Worm (Caenorhabditis elegans): ENCODE measurements around the gene T19H5.6.
A peak's percentile ranks its signal among the peaks of the same experiment; 100 is the strongest.

T19H5.6 gene

ce11 chrII:9493242-9494058 lies 23.4 kb upstream of the T19H5.6 start:
- TF ChIP-seq hnd-1 (tag; optimal IDR thresholded peaks at IDR 0.05) (no peak), B0310.2 (tag; optimal IDR thresholded peaks at IDR 0.05) (no peak), aly-1 (tag; optimal IDR thresholded peaks at IDR 0.05) (no peak), scrt-1 (GFP tag; IDR thresholded peaks at IDR 0.05) (no peak), ama-1 (optimal IDR thresholded peaks at IDR 0.05) (no peak), F13C5.2 (tag; optimal IDR thresholded peaks at IDR 0.05) (no peak), ceh-36 (tag; optimal IDR thresholded peaks at IDR 0.05) (no peak), sea-1 (GFP tag; conservative IDR thresholded peaks at IDR 0.05) (no peak), flt-1 (GFP tag; IDR thresholded peaks at IDR 0.05) (no peak), hmbx-1 (tag; optimal IDR thresholded peaks at IDR 0.05) (no peak), ceh-13 (GFP tag; optimal IDR thresholded peaks at IDR 0.05) (no peak), tra-4 (tag; optimal IDR thresholded peaks at IDR 0.05) (no peak), tbx-37 (GFP tag; conservative IDR thresholded peaks at IDR 0.05) (no peak), ets-7 (tag; optimal IDR thresholded peaks at IDR 0.05) (no peak), tbx-11 (GFP tag; IDR thresholded peaks at IDR 0.05) (no peak)

ce11 chrII:9491045-9491444 lies 21.0 kb upstream of the T19H5.6 start:
- TF ChIP-seq ceh-36 (tag; optimal IDR thresholded peaks at IDR 0.05) = no peak
- TF ChIP-seq hmg-4 (GFP tag; optimal IDR thresholded peaks at IDR 0.05) = peak; percentile 64

DNA sequence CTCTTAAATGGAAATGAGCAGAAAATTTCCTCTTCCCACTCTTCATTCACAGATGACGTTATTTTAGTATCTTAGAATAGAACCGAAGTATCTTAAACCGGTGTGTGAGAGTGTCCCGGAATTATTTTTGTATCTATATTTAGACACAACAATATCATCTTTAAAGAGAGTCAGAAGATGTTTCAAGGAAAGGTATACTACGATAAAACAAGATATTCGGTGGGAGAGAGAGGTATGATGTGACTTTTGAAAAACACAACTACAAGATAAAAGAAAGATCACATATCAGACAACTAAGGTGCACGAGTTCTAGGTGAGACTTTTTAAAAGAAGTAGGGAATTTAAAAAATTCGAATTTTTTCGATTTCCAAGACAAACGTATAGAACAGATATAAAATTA lies 20.6 kb upstream of the T19H5.6 start:
- TF ChIP-seq ets-7 (tag; optimal IDR thresholded peaks at IDR 0.05) (no peak), scrt-1 (GFP tag; IDR thresholded peaks at IDR 0.05) (no peak), pes-1 (GFP tag; IDR thresholded peaks at IDR 0.05) (no peak), F13C5.2 (tag; optimal IDR thresholded peaks at IDR 0.05) (no peak), B0310.2 (tag; optimal IDR thresholded peaks at IDR 0.05) (no peak), ceh-36 (tag; optimal IDR thresholded peaks at IDR 0.05) (no peak), sea-1 (GFP tag; conservative IDR thresholded peaks at IDR 0.05) (no peak), ceh-13 (GFP tag; optimal IDR thresholded peaks at IDR 0.05) (no peak), hmg-4 (GFP tag; optimal IDR thresholded peaks at IDR 0.05) (no peak), hmbx-1 (tag; optimal IDR thresholded peaks at IDR 0.05) (no peak), tbx-11 (GFP tag; IDR thresholded peaks at IDR 0.05) (no peak), flt-1 (GFP tag; IDR thresholded peaks at IDR 0.05) (no peak)

DNA sequence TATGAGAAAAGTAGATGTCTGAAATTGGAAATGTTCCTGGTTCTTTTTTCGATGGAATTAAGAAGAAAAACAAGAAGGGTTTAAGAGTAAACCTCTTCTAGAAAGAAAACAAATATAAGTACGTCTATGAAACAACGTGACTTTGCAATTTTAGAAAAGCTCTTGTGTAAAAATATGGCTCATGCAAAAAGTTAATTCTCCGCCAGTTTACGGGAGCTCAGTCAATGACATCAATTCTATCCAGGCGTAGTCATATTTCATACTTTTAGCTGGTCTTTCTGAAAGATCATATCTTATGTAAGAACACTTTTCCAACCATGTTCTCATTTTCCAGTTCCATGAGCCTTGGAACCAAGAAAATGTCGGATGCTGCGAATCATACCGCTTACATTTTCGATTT lies 19.9 kb upstream of the T19H5.6 start:
- TF ChIP-seq ama-1 (optimal IDR thresholded peaks at IDR 0.05) (no peak), B0310.2 (tag; optimal IDR thresholded peaks at IDR 0.05) (no peak), hmbx-1 (tag; optimal IDR thresholded peaks at IDR 0.05) (no peak), tbx-37 (GFP tag; conservative IDR thresholded peaks at IDR 0.05) (no peak), aly-1 (tag; optimal IDR thresholded peaks at IDR 0.05) (no peak), pes-1 (GFP tag; IDR thresholded peaks at IDR 0.05) (no peak), sea-1 (GFP tag; conservative IDR thresholded peaks at IDR 0.05) (no peak), F13C5.2 (tag; optimal IDR thresholded peaks at IDR 0.05) (no peak), tbx-11 (GFP tag; IDR thresholded peaks at IDR 0.05) (no peak), ceh-13 (GFP tag; optimal IDR thresholded peaks at IDR 0.05) (no peak), hnd-1 (tag; optimal IDR thresholded peaks at IDR 0.05) (no peak), hmg-4 (GFP tag; optimal IDR thresholded peaks at IDR 0.05) (no peak)

ce11 chrII:9487337-9487950 lies 17.4 kb upstream of the T19H5.6 start, which contains the start of gene T19H5.4:
T19H5.4 (minus strand) TSS chrII:9487387.
- TF ChIP-seq ama-1 (optimal IDR thresholded peaks at IDR 0.05) (no peak), tbx-11 (GFP tag; IDR thresholded peaks at IDR 0.05) (no peak), scrt-1 (GFP tag; IDR thresholded peaks at IDR 0.05) (no peak), tra-4 (tag; optimal IDR thresholded peaks at IDR 0.05) (no peak), ceh-36 (tag; optimal IDR thresholded peaks at IDR 0.05) (no peak), hmbx-1 (tag; optimal IDR thresholded peaks at IDR 0.05) (no peak), hnd-1 (tag; optimal IDR thresholded peaks at IDR 0.05) (no peak), ets-7 (tag; optimal IDR thresholded peaks at IDR 0.05) (no peak), aly-1 (tag; optimal IDR thresholded peaks at IDR 0.05) (no peak), sea-1 (GFP tag; conservative IDR thresholded peaks at IDR 0.05) (no peak), F13C5.2 (tag; optimal IDR thresholded peaks at IDR 0.05) (no peak), B0310.2 (tag; optimal IDR thresholded peaks at IDR 0.05) (no peak)

DNA sequence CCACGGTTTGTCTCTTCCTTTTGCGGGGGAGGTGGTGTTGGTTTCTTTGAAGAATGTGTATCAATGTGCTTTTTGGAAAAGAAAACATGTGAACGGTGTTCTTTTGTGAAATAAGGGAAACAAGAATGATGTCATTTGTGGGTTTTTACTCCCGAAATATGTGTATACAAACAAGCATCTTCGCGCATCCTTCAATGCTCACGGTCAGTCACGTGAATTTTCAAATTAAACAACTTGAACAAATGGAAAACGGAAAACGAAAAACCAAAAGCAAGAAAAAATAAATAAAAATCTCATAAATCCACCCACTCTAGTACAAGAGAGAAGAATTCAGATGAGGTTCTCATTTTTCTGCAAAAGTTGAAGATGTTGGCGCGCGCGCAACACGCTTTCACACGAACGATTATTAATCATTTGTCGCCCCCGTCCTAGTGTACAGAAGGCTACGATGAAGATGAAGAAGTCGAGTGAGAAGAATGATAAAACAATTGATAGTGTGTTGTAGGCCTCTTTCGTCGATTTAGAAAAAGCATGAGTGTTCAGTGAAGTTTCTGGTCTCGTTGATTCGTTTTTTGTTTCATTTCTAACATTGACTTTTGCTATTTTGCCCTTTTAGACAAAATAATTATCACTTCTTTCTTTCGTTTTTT lies 15.2 kb upstream of the T19H5.6 start:
- TF ChIP-seq sea-1 (GFP tag; conservative IDR thresholded peaks at IDR 0.05) (no peak), tbx-11 (GFP tag; IDR thresholded peaks at IDR 0.05) (no peak), scrt-1 (GFP tag; IDR thresholded peaks at IDR 0.05) (no peak), hmbx-1 (tag; optimal IDR thresholded peaks at IDR 0.05) (no peak), pes-1 (GFP tag; IDR thresholded peaks at IDR 0.05) (no peak), tbx-37 (GFP tag; conservative IDR thresholded peaks at IDR 0.05) (no peak), ceh-13 (GFP tag; optimal IDR thresholded peaks at IDR 0.05) (no peak), B0310.2 (tag; optimal IDR thresholded peaks at IDR 0.05) (no peak), tra-4 (tag; optimal IDR thresholded peaks at IDR 0.05) (no peak), ceh-36 (tag; optimal IDR thresholded peaks at IDR 0.05) (no peak), hnd-1 (tag; optimal IDR thresholded peaks at IDR 0.05) (no peak), flt-1 (GFP tag; IDR thresholded peaks at IDR 0.05) (no peak), aly-1 (tag; optimal IDR thresholded peaks at IDR 0.05) (no peak), ama-1 (optimal IDR thresholded peaks at IDR 0.05) (no peak), hmg-4 (GFP tag; optimal IDR thresholded peaks at IDR 0.05) (no peak)

DNA sequence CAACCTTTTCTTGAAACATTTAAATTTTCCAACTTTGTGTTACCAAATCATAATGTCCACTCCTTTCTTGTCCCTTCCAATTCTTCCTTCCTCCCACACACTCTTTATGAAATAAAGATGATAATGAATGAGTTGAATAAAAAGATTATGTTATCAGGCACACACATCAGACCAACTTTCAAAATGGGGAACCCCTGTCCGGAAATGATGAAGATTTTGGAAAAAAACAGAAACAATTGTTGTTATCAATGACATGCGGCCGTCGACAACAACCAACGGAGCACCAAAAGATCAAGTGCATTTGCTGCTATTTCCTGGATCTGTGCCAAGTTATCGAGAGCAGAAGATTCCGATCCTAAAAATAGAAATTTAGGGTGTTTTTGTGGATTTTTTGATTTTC lies 13.3 kb upstream of the T19H5.6 start:
- no peak for TF ChIP-seq tbx-11 (GFP tag; IDR thresholded peaks at IDR 0.05)
- no peak for TF ChIP-seq hnd-1 (tag; optimal IDR thresholded peaks at IDR 0.05)
- TF ChIP-seq hmbx-1 (tag; optimal IDR thresholded peaks at IDR 0.05) = no peak
- no peak for TF ChIP-seq pes-1 (GFP tag; IDR thresholded peaks at IDR 0.05)
- no peak for TF ChIP-seq ets-7 (tag; optimal IDR thresholded peaks at IDR 0.05)
- TF ChIP-seq B0310.2 (tag; optimal IDR thresholded peaks at IDR 0.05) = no peak
- TF ChIP-seq flt-1 (GFP tag; IDR thresholded peaks at IDR 0.05) = no peak
- TF ChIP-seq aly-1 (tag; optimal IDR thresholded peaks at IDR 0.05) = no peak
- no peak for TF ChIP-seq ceh-13 (GFP tag; optimal IDR thresholded peaks at IDR 0.05)
- no peak for TF ChIP-seq ama-1 (optimal IDR thresholded peaks at IDR 0.05)
- no peak for TF ChIP-seq sea-1 (GFP tag; conservative IDR thresholded peaks at IDR 0.05)
- no peak for TF ChIP-seq hmg-4 (GFP tag; optimal IDR thresholded peaks at IDR 0.05)
- no peak for TF ChIP-seq tra-4 (tag; optimal IDR thresholded peaks at IDR 0.05)
- no peak for TF ChIP-seq tbx-37 (GFP tag; conservative IDR thresholded peaks at IDR 0.05)
- TF ChIP-seq ceh-36 (tag; optimal IDR thresholded peaks at IDR 0.05) = no peak
- no peak for TF ChIP-seq scrt-1 (GFP tag; IDR thresholded peaks at IDR 0.05)

All from whole organism, early embryonic.